Worm (Caenorhabditis elegans): ENCODE data around the gene C06E2.1.

DNA sequence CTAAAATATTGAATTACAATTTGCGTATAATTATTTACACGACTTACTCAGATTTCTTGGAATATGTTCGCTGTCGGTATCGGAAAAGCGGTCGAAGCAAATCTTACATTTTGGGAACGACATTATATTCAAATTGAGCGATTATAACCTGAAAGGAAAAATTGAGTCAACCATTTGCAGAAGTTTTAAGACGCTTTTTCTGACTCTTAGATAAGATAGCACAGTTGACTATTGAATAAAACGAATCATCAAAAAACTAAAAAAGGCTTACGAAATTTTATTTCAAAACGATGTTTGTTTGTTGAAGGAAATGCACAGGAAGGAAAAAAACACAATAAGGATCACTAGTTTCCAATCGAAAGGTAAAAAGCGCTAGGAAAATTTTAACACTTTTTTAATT, 46.3 kb downstream of the C06E2.1 start, which contains the start of gene rcs-1:
- no peak for TF ChIP-seq ztf-23 (GFP tag; IDR thresholded peaks at IDR 0.05)
- no peak for TF ChIP-seq cog-1 (tag; optimal IDR thresholded peaks at IDR 0.05)
- no peak for TF ChIP-seq klf-2 (GFP tag; conservative IDR thresholded peaks at IDR 0.05)
- TF ChIP-seq ref-1 (GFP tag; conservative IDR thresholded peaks at IDR 0.05) = no peak
- no peak for TF ChIP-seq ztf-29 (GFP tag; IDR thresholded peaks at IDR 0.05)
- no peak for TF ChIP-seq med-1 (GFP tag; optimal IDR thresholded peaks at IDR 0.05; ENCODE audit: insufficient read depth)
- TF ChIP-seq T22C8.4 (GFP tag; IDR thresholded peaks at IDR 0.05) = no peak

Measured in whole organism, midembryonic.